Fruit fly (Drosophila melanogaster) whole organism: Measurements from ENCODE around the gene RluA-1.

Experiments used
- Dll ChIP-seq: fragments of >200 bp; optimal IDR thresholded peaks from 2 replicates; lab custom pipeline; 2017
- EcR ChIP-seq, 2 experiments: fragments of >200 bp; optimal IDR thresholded peaks; 2 replicates each; lab custom pipeline; 2017; ENCODE audit warnings: missing biosample characterization in 2 of 2, missing genetic modification characterization in 2 of 2, missing genetic modification reagents in 2 of 2
- psq ChIP-seq: fragments of >200 bp; optimal IDR thresholded peaks from 2 replicates; lab custom pipeline; 2017
- usp ChIP-seq: fragments of >200 bp; optimal IDR thresholded peaks from 2 replicates; lab custom pipeline; 2017; ENCODE audit warnings: missing biosample characterization, missing genetic modification characterization, mixed read lengths

DNA sequence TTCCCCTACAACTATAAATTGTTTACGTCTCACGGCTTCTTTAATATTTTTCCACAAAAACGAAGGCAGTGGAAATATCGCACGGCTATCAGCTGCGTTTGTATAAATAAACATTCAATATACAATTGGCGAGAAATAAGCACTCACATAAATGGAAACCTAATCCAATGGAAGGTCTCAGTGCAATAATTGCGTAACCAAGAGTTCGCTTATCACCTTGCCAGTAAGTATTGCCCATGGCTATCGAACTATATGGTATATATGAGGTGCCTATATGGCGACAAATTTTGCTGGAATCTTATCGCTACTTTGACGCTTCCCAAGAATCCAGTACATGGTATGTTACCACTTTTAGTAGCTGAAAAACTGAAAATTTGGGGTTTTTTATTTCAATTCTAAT lies 28.1 kb upstream of the RluA-1 start:
- TF ChIP-seq EcR (GFP tag; optimal IDR thresholded peaks at IDR 0.05; lab: Kevin White, UChicago): no peak
- TF ChIP-seq Dll (lab: Kevin White, UChicago): no peak
- TF ChIP-seq usp (GFP tag; lab: Kevin White, UChicago): no peak
- no peak for TF ChIP-seq psq
